Worm (Caenorhabditis elegans) whole organism, mixed stage, embryonic: ENCODE data around the gene C49H3.4.
A peak's percentile ranks its signal among the peaks of the same experiment; 100 is the strongest.

ENCODE experiments used
- M03D4.4 ChIP-seq: sonication (generic microtip); optimal IDR thresholded peaks from 2 replicates; lab custom pipeline; 2017; ENCODE audit warnings: mild to moderate bottlenecking, missing genetic modification characterization, missing compliant biosample characterization
- bed-3 ChIP-seq: fragments of 200-800 bp; sonication (Bioruptor generic); optimal IDR thresholded peaks from 3 replicates; lab custom pipeline; 2018; ENCODE audit warnings: mild to moderate bottlenecking, missing genetic modification characterization, moderate library complexity, missing compliant biosample characterization
- blmp-1 ChIP-seq: fragments of 150-350 bp; optimal IDR thresholded peaks from 2 replicates; lab custom pipeline; 2014; ENCODE audit warnings: missing biosample characterization, missing genetic modification characterization
- ceh-39 ChIP-seq: fragments of 150-350 bp; optimal IDR thresholded peaks from 2 replicates; lab custom pipeline; 2014; ENCODE audit warnings: missing biosample characterization, missing genetic modification characterization
- ceh-43 ChIP-seq: fragments of 200-800 bp; sonication (Bioruptor generic); optimal IDR thresholded peaks from 2 replicates; lab custom pipeline; 2018; ENCODE audit warnings: mild to moderate bottlenecking, missing genetic modification characterization, moderate library complexity, missing compliant biosample characterization
- ceh-83 ChIP-seq: fragments of 200-800 bp; sonication (Bioruptor generic); optimal IDR thresholded peaks from 2 replicates; lab custom pipeline; 2018; ENCODE audit warnings: mild to moderate bottlenecking, missing genetic modification characterization, missing compliant biosample characterization
- ces-1 ChIP-seq: fragments of 150-350 bp; optimal IDR thresholded peaks from 2 replicates; lab custom pipeline; 2014; ENCODE audit warnings: missing biosample characterization, missing genetic modification reagents, missing genetic modification characterization
- drap-1 ChIP-seq: fragments of 200-800 bp; sonication (Bioruptor generic); optimal IDR thresholded peaks from 3 replicates; lab custom pipeline; 2018; ENCODE audit warnings: mild to moderate bottlenecking, missing genetic modification characterization, missing compliant biosample characterization
- elt-1 ChIP-seq: sonication (generic microtip); optimal IDR thresholded peaks from 2 replicates; lab custom pipeline; 2017; ENCODE audit warnings: missing genetic modification characterization, mild to moderate bottlenecking, missing compliant biosample characterization, antibody characterized with exemption, moderate library complexity, borderline replicate concordance; ENCODE audit not compliant: insufficient read depth
- elt-3 ChIP-seq: fragments of 150-350 bp; optimal IDR thresholded peaks from 2 replicates; lab custom pipeline; 2014; ENCODE audit warnings: missing biosample characterization, missing genetic modification characterization
- flh-1 ChIP-seq: fragments of 200-800 bp; sonication (Bioruptor generic); optimal IDR thresholded peaks from 2 replicates; lab custom pipeline; 2018; ENCODE audit warnings: mild to moderate bottlenecking, missing genetic modification characterization, moderate library complexity, missing compliant biosample characterization
- ham-2 ChIP-seq: fragments of 200-800 bp; sonication (Bioruptor generic); optimal IDR thresholded peaks from 2 replicates; lab custom pipeline; 2018; ENCODE audit warnings: mild to moderate bottlenecking, missing genetic modification characterization, missing compliant biosample characterization
- hlh-1 ChIP-seq: fragments of 150-350 bp; optimal IDR thresholded peaks from 2 replicates; lab custom pipeline; 2014; ENCODE audit warnings: missing biosample characterization, missing genetic modification reagents, missing genetic modification characterization
- lin-13 ChIP-seq: fragments of 150-350 bp; optimal IDR thresholded peaks from 2 replicates; lab custom pipeline; 2014; ENCODE audit warnings: missing biosample characterization, missing genetic modification characterization
- lin-32 ChIP-seq: fragments of 200-800 bp; sonication (Bioruptor generic); optimal IDR thresholded peaks from 2 replicates; lab custom pipeline; 2018; ENCODE audit warnings: mild to moderate bottlenecking, missing genetic modification characterization, missing compliant biosample characterization
- lsy-2 ChIP-seq: fragments of 150-350 bp; optimal IDR thresholded peaks from 2 replicates; lab custom pipeline; 2014; ENCODE audit warnings: missing biosample characterization, missing genetic modification characterization
- mab-5 ChIP-seq: fragments of 150-350 bp; optimal IDR thresholded peaks from 2 replicates; lab custom pipeline; 2014; ENCODE audit warnings: missing biosample characterization, missing genetic modification characterization
- mep-1 ChIP-seq: fragments of 150-350 bp; optimal IDR thresholded peaks from 2 replicates; lab custom pipeline; 2017; ENCODE audit warnings: missing biosample characterization, missing genetic modification reagents, missing genetic modification characterization, inconsistent platforms
- mls-2 ChIP-seq: sonication (generic microtip); optimal IDR thresholded peaks from 2 replicates; lab custom pipeline; 2016; ENCODE audit warnings: mild to moderate bottlenecking, missing genetic modification characterization, moderate library complexity, missing compliant biosample characterization
- nhr-12 ChIP-seq: fragments of 150-350 bp; optimal IDR thresholded peaks from 2 replicates; lab custom pipeline; 2014; ENCODE audit warnings: missing biosample characterization, missing genetic modification characterization
- nhr-2 ChIP-seq: fragments of 150-350 bp; optimal IDR thresholded peaks from 2 replicates; lab custom pipeline; 2014; ENCODE audit warnings: missing biosample characterization, missing genetic modification characterization
- nhr-237 ChIP-seq: fragments of 150-350 bp; optimal IDR thresholded peaks from 2 replicates; lab custom pipeline; 2014; ENCODE audit warnings: missing biosample characterization, missing genetic modification characterization
- pha-4 ChIP-seq: fragments of 150-350 bp; optimal IDR thresholded peaks from 2 replicates; lab custom pipeline; 2018; ENCODE audit warnings: missing biosample characterization, missing genetic modification reagents, missing genetic modification characterization
- sem-2 ChIP-seq: fragments of 200-800 bp; sonication (Bioruptor generic); optimal IDR thresholded peaks from 2 replicates; lab custom pipeline; 2018; ENCODE audit warnings: mild to moderate bottlenecking, missing genetic modification characterization, missing compliant biosample characterization
- snpc-4 ChIP-seq: fragments of 150-350 bp; optimal IDR thresholded peaks from 2 replicates; lab custom pipeline; 2014; ENCODE audit warnings: missing biosample characterization, missing genetic modification characterization
- sptf-1 ChIP-seq: sonication (generic microtip); optimal IDR thresholded peaks from 2 replicates; lab custom pipeline; 2017; ENCODE audit warnings: mild to moderate bottlenecking, missing genetic modification characterization, moderate library complexity, missing compliant biosample characterization
- tbx-8 ChIP-seq: fragments of 200-800 bp; sonication (Bioruptor generic); optimal IDR thresholded peaks from 2 replicates; lab custom pipeline; 2018; ENCODE audit warnings: mild to moderate bottlenecking, missing genetic modification characterization, moderate library complexity, missing compliant biosample characterization
- unc-120 ChIP-seq: sonication (generic microtip); optimal IDR thresholded peaks from 2 replicates; lab custom pipeline; 2017; ENCODE audit warnings: missing genetic modification characterization, missing compliant biosample characterization; ENCODE audit not compliant: poor library complexity, severe bottlenecking
- unc-39 ChIP-seq: fragments of 150-350 bp; optimal IDR thresholded peaks from 2 replicates; lab custom pipeline; 2014; ENCODE audit warnings: missing biosample characterization, missing genetic modification characterization
- unc-62 ChIP-seq: fragments of 150-350 bp; optimal IDR thresholded peaks from 2 replicates; lab custom pipeline; 2014; ENCODE audit warnings: missing biosample characterization, missing genetic modification reagents, missing genetic modification characterization
- ztf-11 ChIP-seq: fragments of 150-350 bp; optimal IDR thresholded peaks from 2 replicates; lab custom pipeline; 2014; ENCODE audit warnings: missing biosample characterization, missing genetic modification characterization

C49H3.4 gene

ce11 chrIV:7916907-7917306 is 1.8 kb downstream of the C49H3.4 start:
- TF ChIP-seq ceh-39 (tag; lab: Kevin White, UChicago) = no peak
- TF ChIP-seq nhr-12 (tag; lab: Kevin White, UChicago) = no peak
- no peak for TF ChIP-seq sptf-1 (tag; lab: Kevin White, UChicago)
- TF ChIP-seq elt-3 (tag; lab: Kevin White, UChicago) = no peak
- TF ChIP-seq ceh-83 (GFP tag; lab: Kevin White, UChicago) = no peak
- TF ChIP-seq ztf-11 = no peak
- no peak for TF ChIP-seq nhr-2
- TF ChIP-seq mls-2 (tag; lab: Kevin White, UChicago) = no peak

- TF ChIP-seq elt-3 (tag; lab: Kevin White, UChicago) = no peak
- no peak for TF ChIP-seq unc-120
- no peak for TF ChIP-seq unc-39 (tag; lab: Kevin White, UChicago)
- no peak for TF ChIP-seq nhr-237
- TF ChIP-seq snpc-4 = no peak
- no peak for TF ChIP-seq pha-4 (tag; lab: Kevin White, UChicago)
- no peak for TF ChIP-seq nhr-12 (tag; lab: Kevin White, UChicago)
- no peak for TF ChIP-seq bed-3
- TF ChIP-seq sem-2 (GFP tag; lab: Kevin White, UChicago) = no peak
- no peak for TF ChIP-seq tbx-8 (GFP tag; lab: Kevin White, UChicago)
- TF ChIP-seq lin-32 = no peak
- no peak for TF ChIP-seq drap-1 (GFP tag; lab: Kevin White, UChicago)
- no peak for TF ChIP-seq flh-1 (GFP tag; lab: Kevin White, UChicago)
- TF ChIP-seq M03D4.4 (tag; lab: Kevin White, UChicago) = no peak
- no peak for TF ChIP-seq ham-2
These were observed 2.8 kb downstream of the C49H3.4 start for ce11 chrIV:7917881-7918280.

DNA sequence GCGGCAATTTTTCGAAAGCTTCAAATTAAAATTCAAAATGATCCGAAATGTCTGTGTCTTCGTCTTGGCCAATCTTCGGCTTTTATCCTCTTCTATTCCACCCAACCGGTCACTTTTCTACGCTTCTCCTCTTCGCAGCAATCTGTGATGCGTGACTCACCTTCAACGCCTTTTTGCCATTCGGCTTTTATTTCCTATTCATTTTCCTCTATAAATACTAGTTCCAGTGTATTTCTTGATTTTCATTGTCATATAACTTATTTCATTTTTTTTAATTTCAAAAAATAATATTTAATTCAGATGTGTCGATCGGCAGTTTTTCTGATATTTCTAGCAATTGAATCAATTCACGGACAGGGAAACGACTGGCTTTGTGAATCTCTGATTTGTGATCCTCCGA is 5.0 kb downstream of the C49H3.4 start, which contains the start of gene C49H3.16:
Gene C49H3.16 (plus strand): TSS at position 301 of the 400 bp plus-strand sequence.
- no peak for TF ChIP-seq ham-2
- TF ChIP-seq sptf-1 (tag; lab: Kevin White, UChicago) = no peak
- no peak for TF ChIP-seq ceh-83 (GFP tag; lab: Kevin White, UChicago)
- no peak for TF ChIP-seq nhr-12 (tag; lab: Kevin White, UChicago)
- no peak for TF ChIP-seq pha-4 (tag; lab: Kevin White, UChicago)
- no peak for TF ChIP-seq lin-32
- no peak for TF ChIP-seq ceh-43
- no peak for TF ChIP-seq tbx-8 (GFP tag; lab: Kevin White, UChicago)
- no peak for TF ChIP-seq blmp-1
- TF ChIP-seq, all 35 proteins: peak for 0

DNA sequence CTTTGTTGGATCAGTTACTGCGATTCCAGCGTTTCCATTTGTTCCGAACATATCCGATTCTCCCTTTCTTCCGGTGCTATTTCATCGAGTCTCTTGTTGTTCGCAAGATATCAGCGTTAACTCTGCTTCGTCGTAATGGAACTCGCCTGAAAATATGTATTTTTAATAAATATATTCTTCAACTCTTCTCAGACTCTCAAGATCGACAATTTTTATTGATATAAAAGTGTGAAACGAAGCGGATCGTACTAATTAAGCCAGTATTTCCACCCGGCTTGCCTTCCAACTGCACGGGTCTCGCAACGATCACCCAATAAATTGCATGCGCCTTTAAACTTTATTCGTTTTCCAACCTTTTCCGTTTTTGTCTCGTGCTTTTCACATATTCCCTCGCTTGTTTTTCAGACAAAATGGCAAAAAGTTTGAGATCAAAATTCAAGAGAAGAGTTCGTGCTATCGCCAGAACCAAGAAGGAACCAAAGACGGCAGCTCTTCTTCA is 8.9 kb downstream of the C49H3.4 start, which contains the start of the genes xpo-3 and C49H3.3:
Gene xpo-3 (minus strand): TSS at position 51 of the 499 bp plus-strand sequence.
Gene C49H3.3 (plus strand): TSS at position 369 of the 499 bp plus-strand sequence.
- TF ChIP-seq M03D4.4 (tag; lab: Kevin White, UChicago) (no peak), ces-1 (peak; percentile 68), ceh-39 (tag; lab: Kevin White, UChicago) (no peak), lsy-2 (tag; lab: Kevin White, UChicago) (peak; percentile 18), ham-2 (peak; percentile 55), tbx-8 (GFP tag; lab: Kevin White, UChicago) (no peak), lin-32 (no peak), unc-62 (GFP tag; lab: Kevin White, UChicago) (no peak), elt-1 (tag; lab: Kevin White, UChicago) (no peak), nhr-2 (no peak), pha-4 (tag; lab: Kevin White, UChicago) (no peak), mep-1 (tag; lab: Kevin White, UChicago) (peak; percentile 78), ceh-43 (no peak), lin-13 (tag; lab: Kevin White, UChicago) (peak; percentile 11), drap-1 (GFP tag; lab: Kevin White, UChicago) (no peak), mab-5 (tag; lab: Kevin White, UChicago) (no peak), hlh-1 (tag; lab: Kevin White, UChicago) (no peak)
